Fruit fly (Drosophila melanogaster) whole organism, embryonic: Measurements from ENCODE around the gene Nasp.

ENCODE experiments used
- chif ChIP-seq, 2 experiments: fragments of 200-800 bp; sonication (Bioruptor generic); optimal IDR thresholded peaks; 3 replicates each; lab custom pipeline; 2016; ENCODE audit warnings: missing biosample characterization in 2 of 2, missing genetic modification characterization in 2 of 2
- chm ChIP-seq: fragments of 200-800 bp; sonication (Bioruptor generic); IDR thresholded peaks from 2 replicates; pipeline ENCODE4 v1.3.6; 2022; ENCODE audit warnings: missing biosample characterization, missing genetic modification characterization
- sna ChIP-seq: fragments of 200-800 bp; sonication (Bioruptor generic); IDR thresholded peaks from 2 replicates; pipeline ENCODE4 v1.3.6; 2022; ENCODE audit warnings: missing biosample characterization, missing genetic modification characterization; ENCODE audit not compliant: partially characterized antibody

DNA sequence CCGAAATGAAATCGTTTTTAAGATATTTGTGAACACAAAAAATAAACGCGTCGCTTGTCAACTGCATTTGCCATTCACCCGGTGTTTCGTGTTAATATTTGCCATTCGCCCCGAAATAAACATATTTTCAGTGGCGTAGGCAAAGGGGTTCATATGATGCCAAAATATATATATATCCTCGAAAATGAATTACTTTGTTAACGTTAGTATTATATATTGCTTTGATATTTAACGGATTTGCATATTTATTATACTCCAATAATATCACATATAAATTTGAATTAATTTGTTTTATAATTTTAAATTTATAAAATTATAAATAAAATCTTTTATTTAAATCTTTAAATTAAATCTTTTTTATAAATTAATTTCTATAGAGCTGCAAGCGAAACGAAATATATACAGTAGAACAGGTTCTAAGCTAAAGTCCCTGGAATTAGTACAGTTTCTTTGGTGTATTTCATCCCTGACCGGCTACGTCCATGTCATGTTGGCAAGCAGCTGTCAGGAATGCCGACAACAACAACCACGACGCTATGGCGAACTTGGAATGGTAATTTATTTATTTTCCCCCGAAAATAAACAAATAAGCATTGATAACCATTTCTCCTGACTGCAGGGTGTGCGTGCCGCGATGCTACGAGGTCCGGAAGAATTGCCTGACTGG is 15.9 kb upstream of the Nasp start, which contains the start of the genes M1BP and CG8202:
- TF ChIP-seq sna (GFP tag; lab: Robert Waterston, UW) (no peak), chm (peak; percentile 52; the same call in 1 of the 2 replicates), chif (GFP tag; optimal IDR thresholded peaks at IDR 0.05; lab: Kevin White, UChicago) (peak; percentile 8 to 67)
